Worm (Caenorhabditis elegans) whole organism, L2 larva: Measurements from ENCODE around the gene gos-28.
A peak's percentile ranks its signal among the peaks of the same experiment; 100 is the strongest.

Experiments used
- C34F6.9 ChIP-seq: fragments of 150-350 bp; optimal IDR thresholded peaks from 2 replicates; lab custom pipeline; 2014; ENCODE audit warnings: missing biosample characterization, missing genetic modification characterization
- F13H6.1 ChIP-seq: sonication (generic microtip); optimal IDR thresholded peaks from 2 replicates; lab custom pipeline; 2016; ENCODE audit warnings: missing genetic modification characterization, missing compliant biosample characterization
- ZK546.5 ChIP-seq: sonication (generic microtip); optimal IDR thresholded peaks from 2 replicates; lab custom pipeline; 2017; ENCODE audit warnings: missing biosample characterization, missing genetic modification characterization
- alr-1 ChIP-seq: fragments of 150-350 bp; optimal IDR thresholded peaks from 2 replicates; lab custom pipeline; 2014; ENCODE audit warnings: missing biosample characterization, missing genetic modification characterization
- aly-2 ChIP-seq: fragments of 150-350 bp; optimal IDR thresholded peaks from 2 replicates; lab custom pipeline; 2014; ENCODE audit warnings: missing biosample characterization, missing genetic modification characterization
- ama-1 ChIP-seq: fragments of 150-350 bp; optimal IDR thresholded peaks from 2 replicates; lab custom pipeline; 2018; ENCODE audit warnings: inconsistent platforms
- blmp-1 ChIP-seq: sonication (generic microtip); optimal IDR thresholded peaks from 2 replicates; lab custom pipeline; 2017; ENCODE audit warnings: missing genetic modification characterization, mild to moderate bottlenecking, missing compliant biosample characterization, antibody characterized with exemption, moderate library complexity; ENCODE audit not compliant: insufficient read depth
- ceh-82 ChIP-seq: fragments of 150-350 bp; optimal IDR thresholded peaks from 2 replicates; lab custom pipeline; 2014; ENCODE audit warnings: missing biosample characterization, missing genetic modification characterization
- crh-2 ChIP-seq: sonication (generic microtip); optimal IDR thresholded peaks from 2 replicates; lab custom pipeline; 2017; ENCODE audit warnings: missing biosample characterization, missing genetic modification characterization
- egl-27 ChIP-seq: sonication (generic microtip); optimal IDR thresholded peaks from 3 replicates; lab custom pipeline; 2017; ENCODE audit warnings: missing biosample characterization, missing genetic modification reagents, missing genetic modification characterization
- elt-1 ChIP-seq: fragments of 150-350 bp; optimal IDR thresholded peaks from 2 replicates; lab custom pipeline; 2014; ENCODE audit warnings: missing biosample characterization, missing genetic modification characterization
- fos-1 ChIP-seq: fragments of 150-350 bp; optimal IDR thresholded peaks from 2 replicates; lab custom pipeline; 2014; ENCODE audit warnings: missing biosample characterization, missing genetic modification characterization
- lin-11 ChIP-seq: fragments of 150-350 bp; sonication (generic microtip); optimal IDR thresholded peaks from 2 replicates; lab custom pipeline; 2014; ENCODE audit warnings: missing biosample characterization, missing genetic modification characterization, inconsistent platforms, mixed read lengths
- lin-13 ChIP-seq: fragments of 150-350 bp; optimal IDR thresholded peaks from 2 replicates; lab custom pipeline; 2014; ENCODE audit warnings: missing biosample characterization, missing genetic modification reagents, missing genetic modification characterization
- mdl-1 ChIP-seq, 2 experiments: fragments of 150-350 bp in 1 of 2; sonication (generic microtip) in 1 of 2; optimal IDR thresholded peaks; 2 replicates each; lab custom pipeline; 2017; ENCODE audit warnings: missing biosample characterization in 2 of 2, missing genetic modification characterization in 2 of 2
- nhr-10 ChIP-seq: sonication (generic microtip); optimal IDR thresholded peaks from 2 replicates; lab custom pipeline; 2017; ENCODE audit warnings: missing biosample characterization, missing genetic modification characterization
- nhr-12 ChIP-seq: fragments of 150-350 bp; optimal IDR thresholded peaks from 2 replicates; lab custom pipeline; 2014; ENCODE audit warnings: missing biosample characterization, missing genetic modification characterization
- nhr-129 ChIP-seq: fragments of 150-350 bp; optimal IDR thresholded peaks from 2 replicates; lab custom pipeline; 2014; ENCODE audit warnings: missing biosample characterization, missing genetic modification characterization
- nhr-21 ChIP-seq: fragments of 150-350 bp; optimal IDR thresholded peaks from 2 replicates; lab custom pipeline; 2014; ENCODE audit warnings: missing biosample characterization, missing genetic modification characterization
- nhr-23 ChIP-seq: fragments of 150-350 bp; optimal IDR thresholded peaks from 2 replicates; lab custom pipeline; 2014; ENCODE audit warnings: missing biosample characterization, missing genetic modification reagents, missing genetic modification characterization
- nhr-25 ChIP-seq: fragments of 150-350 bp; sonication (generic microtip); optimal IDR thresholded peaks from 3 replicates; lab custom pipeline; 2014; ENCODE audit warnings: missing biosample characterization, missing genetic modification characterization
- skn-1 ChIP-seq: sonication (generic microtip); optimal IDR thresholded peaks from 2 replicates; lab custom pipeline; 2017; ENCODE audit warnings: missing biosample characterization, missing genetic modification characterization
- sma-9 ChIP-seq, 2 experiments: fragments of 150-350 bp in 1 of 2; sonication (generic microtip) in 1 of 2; optimal IDR thresholded peaks; 2 replicates each; lab custom pipeline; 2014 to 2016; ENCODE audit warnings: missing genetic modification characterization in 2 of 2, mild to moderate bottlenecking in 1 of 2, missing biosample characterization in 1 of 2, missing compliant biosample characterization in 1 of 2, missing genetic modification reagents in 1 of 2, moderate library complexity in 1 of 2
- snpc-4 ChIP-seq: fragments of 150-350 bp; optimal IDR thresholded peaks from 2 replicates; lab custom pipeline; 2014; ENCODE audit warnings: missing biosample characterization, missing genetic modification characterization
- unc-55 ChIP-seq: fragments of 150-350 bp; sonication (generic microtip); optimal IDR thresholded peaks from 3 replicates; lab custom pipeline; 2014; ENCODE audit warnings: missing biosample characterization, missing genetic modification reagents, missing genetic modification characterization
- unc-62 ChIP-seq: fragments of 150-350 bp; optimal IDR thresholded peaks from 2 replicates; lab custom pipeline; 2014; ENCODE audit warnings: missing biosample characterization, missing genetic modification reagents, missing genetic modification characterization
- zag-1 ChIP-seq: fragments of 150-350 bp; optimal IDR thresholded peaks from 2 replicates; lab custom pipeline; 2014; ENCODE audit warnings: missing biosample characterization, missing genetic modification characterization
- ztf-11 ChIP-seq: sonication (generic microtip); optimal IDR thresholded peaks from 2 replicates; lab custom pipeline; 2017; ENCODE audit warnings: missing biosample characterization, missing genetic modification characterization

Gene gos-28

DNA sequence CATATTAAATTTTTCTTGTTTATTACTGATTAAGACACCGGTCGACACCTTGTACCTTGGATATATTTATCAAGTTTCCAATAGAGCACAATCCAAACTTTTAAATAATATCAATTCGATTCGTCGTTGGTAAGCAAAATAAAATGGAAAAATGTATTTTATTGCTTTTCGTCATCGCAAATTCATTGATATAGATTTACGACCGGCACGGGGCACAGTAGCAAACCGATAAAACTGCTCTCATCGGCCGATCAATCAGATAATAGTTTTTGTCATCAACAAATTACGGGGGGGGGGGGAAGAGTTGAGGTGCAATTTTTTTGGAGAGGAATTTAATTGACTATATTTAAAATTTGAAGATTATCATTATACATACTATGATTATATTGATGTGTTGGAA, 25.6 kb downstream of the gos-28 start:
- peak; percentile 57 for TF ChIP-seq fos-1
- no peak for TF ChIP-seq blmp-1 (tag; lab: Kevin White, UChicago)
- TF ChIP-seq alr-1 (tag; lab: Kevin White, UChicago), result no peak
- no peak for TF ChIP-seq unc-55 (GFP tag; lab: Kevin White, UChicago)
- TF ChIP-seq skn-1 (tag; lab: Kevin White, UChicago), result no peak
- no peak for TF ChIP-seq nhr-10 (tag; lab: Kevin White, UChicago)
- TF ChIP-seq, all 48 proteins: peak for 1

DNA sequence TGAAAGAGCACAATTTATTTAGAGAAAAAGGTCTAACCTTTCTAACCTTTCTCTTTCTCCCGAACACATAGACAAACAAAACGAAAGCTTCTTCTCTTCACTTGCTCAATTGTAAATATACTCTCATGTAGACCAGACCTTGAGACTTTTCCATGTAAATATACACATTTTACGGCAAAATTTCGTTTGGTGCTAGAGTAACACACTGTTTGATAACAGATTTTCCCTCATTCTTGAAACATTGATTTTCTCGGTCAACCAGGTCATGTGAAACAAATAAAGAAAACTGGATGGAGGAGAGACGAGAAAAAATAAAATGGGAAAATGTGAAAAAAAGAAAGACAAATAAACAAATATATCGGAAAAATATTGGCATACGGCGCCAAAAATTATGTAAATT, 27.0 kb downstream of the gos-28 start:
- TF ChIP-seq aly-2 (tag; lab: Kevin White, UChicago), result no peak
- TF ChIP-seq unc-55 (GFP tag; lab: Kevin White, UChicago), result no peak
- TF ChIP-seq crh-2 (tag; lab: Kevin White, UChicago), result peak; percentile 11
- TF ChIP-seq elt-1 (tag; lab: Kevin White, UChicago), result no peak
- peak; percentile 41 for TF ChIP-seq nhr-129 (tag; lab: Kevin White, UChicago)
- no peak for TF ChIP-seq ZK546.5 (tag; lab: Kevin White, UChicago)
- TF ChIP-seq fos-1, result peak; percentile 8
- TF ChIP-seq sma-9 (GFP tag; optimal IDR thresholded peaks at IDR 0.05; lab: Kevin White, UChicago), result peak; percentile 35
- no peak for TF ChIP-seq sma-9 (tag; optimal IDR thresholded peaks at IDR 0.05; lab: Kevin White, UChicago)
- peak; percentile 66 for TF ChIP-seq F13H6.1 (tag; lab: Kevin White, UChicago)
- TF ChIP-seq snpc-4 (tag; lab: Kevin White, UChicago), result no peak
- TF ChIP-seq mdl-1 (tag; optimal IDR thresholded peaks at IDR 0.05; lab: Kevin White, UChicago), result no peak
- TF ChIP-seq nhr-23 (tag; lab: Kevin White, UChicago), result no peak
- no peak for TF ChIP-seq ama-1 (lab: Kevin White, UChicago)

DNA sequence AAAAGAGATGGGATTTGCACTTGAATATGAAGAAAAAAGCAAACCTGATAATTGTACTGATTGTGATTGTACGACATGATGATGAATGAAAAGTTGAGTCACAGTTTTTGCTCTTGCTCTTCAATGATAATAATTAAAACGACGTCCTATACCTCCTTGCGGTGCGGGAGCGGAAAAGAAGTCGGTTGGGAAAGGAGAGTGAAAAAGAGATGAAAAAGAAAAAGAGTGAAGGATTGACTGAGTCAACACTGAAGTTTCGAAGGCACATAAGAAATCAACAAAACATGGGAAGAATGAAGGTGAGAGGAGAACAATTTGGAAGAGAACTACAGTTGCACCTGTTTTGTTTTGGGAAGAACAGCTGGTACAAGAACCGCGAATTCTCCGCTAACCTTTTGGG, 29.6 kb downstream of the gos-28 start, which contains the start of gene F56C9.8:
F56C9.8 (minus strand) TSS at position 120 of the 400 bp plus-strand sequence.
- TF ChIP-seq nhr-129 (tag; lab: Kevin White, UChicago) (peak; percentile 9), lin-11 (tag; lab: Kevin White, UChicago) (no peak), fos-1 (peak; percentile 70)

DNA sequence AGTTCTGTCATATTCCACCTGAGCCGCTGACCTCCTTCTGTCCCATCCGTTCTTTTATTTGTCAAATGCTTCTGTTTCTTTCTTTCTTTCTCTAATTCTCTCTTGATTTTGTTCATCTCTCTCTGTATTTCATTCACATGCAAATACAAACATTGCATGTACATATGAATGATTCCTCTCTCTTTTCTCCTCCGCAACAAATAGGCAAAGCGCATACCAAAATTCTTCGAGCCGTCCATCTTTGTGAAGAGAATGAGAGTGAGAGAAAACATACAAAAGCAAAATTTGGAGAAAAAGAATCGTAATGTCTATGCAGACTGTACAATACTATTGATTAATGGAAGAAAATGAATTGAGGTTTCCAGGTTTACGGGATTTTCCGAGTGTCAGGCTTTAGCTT, 31.6 kb downstream of the gos-28 start:
- TF ChIP-seq F13H6.1 (tag; lab: Kevin White, UChicago) (no peak), ceh-82 (no peak), fos-1 (peak; percentile 38), lin-13 (GFP tag; lab: Kevin White, UChicago) (no peak), nhr-129 (tag; lab: Kevin White, UChicago) (no peak), elt-1 (tag; lab: Kevin White, UChicago) (no peak), egl-27 (tag; lab: Kevin White, UChicago) (no peak), crh-2 (tag; lab: Kevin White, UChicago) (peak; percentile 18)

DNA sequence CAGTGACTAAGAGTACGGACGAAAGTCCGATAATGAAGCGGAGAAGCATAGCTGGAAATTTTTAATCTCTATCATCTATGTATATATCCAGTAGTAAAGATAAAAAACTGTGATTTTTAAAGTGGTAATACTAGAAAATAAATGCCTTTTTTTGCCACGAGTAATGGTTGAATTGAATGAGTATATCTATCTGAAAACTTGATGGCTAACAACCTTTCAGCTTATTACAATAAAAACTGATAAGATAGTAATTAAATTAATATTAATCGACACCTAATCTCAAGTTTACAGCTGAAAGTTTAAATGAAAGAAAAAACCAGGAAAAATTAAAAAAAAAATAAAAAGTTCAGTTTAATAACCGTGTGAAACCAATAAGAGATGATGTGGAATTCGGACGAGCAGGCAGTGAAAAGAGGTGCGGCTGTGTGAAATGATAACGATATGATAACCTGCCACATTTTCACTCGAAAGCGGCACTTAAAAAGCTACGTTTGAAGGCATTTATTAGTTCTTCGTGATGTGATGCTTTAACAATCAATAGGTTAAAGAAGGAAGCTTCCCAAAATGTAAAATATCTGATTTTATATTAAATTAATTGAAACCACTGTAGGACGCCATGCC, 33.9 kb downstream of the gos-28 start, which contains the start of gene nspg-6:
nspg-6 (minus strand) TSS at position 51 of the 621 bp plus-strand sequence.
- TF ChIP-seq sma-9 (GFP tag; optimal IDR thresholded peaks at IDR 0.05; lab: Kevin White, UChicago) (no peak), sma-9 (tag; optimal IDR thresholded peaks at IDR 0.05; lab: Kevin White, UChicago) (no peak), fos-1 (peak; percentile 87), nhr-25 (tag; lab: Kevin White, UChicago) (no peak), crh-2 (tag; lab: Kevin White, UChicago) (peak; percentile 65)

DNA sequence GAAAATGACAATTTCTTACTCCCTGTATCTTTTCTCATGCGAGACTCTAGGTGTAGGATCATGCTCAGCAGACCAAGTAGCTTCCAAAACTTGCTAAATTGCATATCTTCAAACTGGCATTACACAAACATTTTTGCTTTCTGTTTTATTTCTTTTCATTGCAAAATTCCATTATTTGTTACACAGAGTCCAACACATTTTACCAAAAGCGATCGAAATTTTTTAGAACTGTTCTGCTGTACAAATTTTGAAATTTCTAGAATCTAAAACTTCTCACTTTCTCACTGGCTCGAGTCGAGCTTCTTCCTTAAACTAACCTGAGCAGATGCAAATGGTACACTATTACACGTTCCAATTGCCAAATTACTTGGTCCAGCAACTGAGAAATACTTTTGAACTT, 34.5 kb downstream of the gos-28 start:
- TF ChIP-seq ztf-11 (tag; lab: Kevin White, UChicago), result no peak
- no peak for TF ChIP-seq nhr-10 (tag; lab: Kevin White, UChicago)
- TF ChIP-seq aly-2 (tag; lab: Kevin White, UChicago), result no peak
- TF ChIP-seq unc-62 (GFP tag; lab: Kevin White, UChicago), result no peak
- no peak for TF ChIP-seq C34F6.9 (tag; lab: Kevin White, UChicago)
- TF ChIP-seq nhr-23 (tag; lab: Kevin White, UChicago), result no peak
- no peak for TF ChIP-seq blmp-1 (tag; lab: Kevin White, UChicago)
- no peak for TF ChIP-seq zag-1
- no peak for TF ChIP-seq nhr-21 (tag; lab: Kevin White, UChicago)
- TF ChIP-seq nhr-12, result no peak
